Worm (Caenorhabditis elegans): ENCODE results near the gene T26E4.10.

DNA sequence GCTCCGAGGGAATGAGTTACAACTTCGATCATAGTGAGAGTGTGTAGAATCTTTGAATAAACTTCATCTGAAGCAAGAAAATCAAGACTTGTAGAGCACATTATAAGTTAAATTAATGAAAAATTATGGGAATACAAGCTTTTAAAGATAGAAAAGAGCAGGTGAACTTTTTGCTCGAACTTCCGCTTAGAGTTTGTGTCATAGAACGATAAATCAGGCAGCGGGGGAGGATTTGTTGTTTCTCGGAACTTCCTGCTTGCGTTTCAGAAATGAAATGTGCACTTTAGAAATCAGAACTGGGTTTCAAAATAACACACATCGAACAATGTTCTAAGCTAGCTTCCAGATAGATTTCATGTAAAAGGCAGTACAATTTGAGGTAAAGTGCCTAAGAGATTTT lies 43.1 kb upstream of the T26E4.10 start, which contains the start of gene srh-149:
- no peak for TF ChIP-seq flt-1 (GFP tag; IDR thresholded peaks at IDR 0.05)
- TF ChIP-seq ztf-23 (GFP tag; IDR thresholded peaks at IDR 0.05): no peak
- TF ChIP-seq klf-2 (GFP tag; conservative IDR thresholded peaks at IDR 0.05): no peak
- TF ChIP-seq ztf-29 (GFP tag; IDR thresholded peaks at IDR 0.05): no peak
- TF ChIP-seq med-1 (GFP tag; optimal IDR thresholded peaks at IDR 0.05; ENCODE audit: insufficient read depth): no peak
